Fruit fly (Drosophila melanogaster) whole organism, prepupa: ENCODE measurements around the gene CG33995.
A peak's percentile ranks its signal among the peaks of the same experiment; 100 is the strongest.

Experiments
- Blimp-1 ChIP-seq: fragments of 200-800 bp; sonication (Bioruptor generic); optimal IDR thresholded peaks from 3 replicates; lab custom pipeline; 2017; ENCODE audit warnings: missing biosample characterization, missing genetic modification characterization, mild to moderate bottlenecking, moderate library complexity, missing genetic modification reagents
- CG10669 ChIP-seq: fragments of 200-800 bp; sonication (Bioruptor generic); optimal IDR thresholded peaks from 3 replicates; lab custom pipeline; 2018; ENCODE audit warnings: missing biosample characterization, mild to moderate bottlenecking, missing genetic modification characterization, moderate library complexity
- CG11762 ChIP-seq: fragments of 200-800 bp; sonication (Bioruptor generic); optimal IDR thresholded peaks from 3 replicates; lab custom pipeline; 2016; ENCODE audit warnings: missing biosample characterization, missing genetic modification characterization; ENCODE audit not compliant: insufficient read depth
- CG6163 ChIP-seq: fragments of 200-800 bp; sonication (Bioruptor generic); IDR thresholded peaks from 3 replicates; pipeline ENCODE4 v1.3.6; 2022; ENCODE audit warnings: missing biosample characterization, missing genetic modification characterization
- CG7368 ChIP-seq: fragments of 200-800 bp; sonication (Bioruptor generic); optimal IDR thresholded peaks from 3 replicates; lab custom pipeline; 2016; ENCODE audit warnings: missing biosample characterization, missing genetic modification characterization
- Eip78C ChIP-seq: fragments of 200-800 bp; sonication (Bioruptor generic); peaks from one replicate; lab custom pipeline; 2016; ENCODE audit warnings: missing biosample characterization, missing genetic modification characterization
- Eip93F ChIP-seq: fragments of 200-800 bp; sonication (Bioruptor generic); optimal IDR thresholded peaks from 2 replicates; lab custom pipeline; 2016; ENCODE audit warnings: missing biosample characterization, mild to moderate bottlenecking, missing genetic modification characterization
- Ets21C ChIP-seq: fragments of 200-800 bp; sonication (Bioruptor generic); optimal IDR thresholded peaks from 3 replicates; lab custom pipeline; 2016; ENCODE audit warnings: missing biosample characterization, missing genetic modification characterization
- Ets96B ChIP-seq: fragments of 200-800 bp; optimal IDR thresholded peaks from 2 replicates; lab custom pipeline; 2019; ENCODE audit warnings: missing biosample characterization, mild to moderate bottlenecking, missing genetic modification characterization, moderate library complexity
- fkh ChIP-seq: fragments of 200-800 bp; sonication (Bioruptor generic); optimal IDR thresholded peaks from 3 replicates; lab custom pipeline; 2017; ENCODE audit warnings: missing biosample characterization, mild to moderate bottlenecking, missing genetic modification characterization, moderate library complexity
- spab ChIP-seq: fragments of 200-800 bp; sonication (Bioruptor generic); optimal IDR thresholded peaks from 2 replicates; lab custom pipeline; 2017; ENCODE audit warnings: missing biosample characterization, mild to moderate bottlenecking, missing genetic modification characterization, missing genetic modification reagents

- TF ChIP-seq spab (no peak), CG6163 (GFP tag; lab: Robert Waterston, UW) (no peak), Eip78C (peak; percentile 19), CG10669 (no peak), Ets96B (no peak), CG11762 (GFP tag; lab: Kevin White, UChicago) (no peak), fkh (GFP tag; lab: Kevin White, UChicago) (no peak), Eip93F (GFP tag; lab: Kevin White, UChicago) (no peak), Blimp-1 (no peak), CG7368 (GFP tag; lab: Kevin White, UChicago) (no peak), Ets21C (GFP tag; lab: Kevin White, UChicago) (no peak)
Observed at dm6 chr2L:4998571-4999191, 44.4 kb upstream of the CG33995 start.
